Fruit fly (Drosophila melanogaster) whole organism: Measurements from ENCODE around the gene Qsox3.

Source experiments
- CG8478 ChIP-seq: fragments of >200 bp; optimal IDR thresholded peaks from 2 replicates; lab custom pipeline; 2018; ENCODE audit warnings: inconsistent platforms
- EcR ChIP-seq, 2 experiments: fragments of >200 bp; optimal IDR thresholded peaks; 2 replicates each; lab custom pipeline; 2017; ENCODE audit warnings: missing biosample characterization in 2 of 2, missing genetic modification characterization in 2 of 2, missing genetic modification reagents in 2 of 2
- pan ChIP-seq: fragments of >200 bp; optimal IDR thresholded peaks from 2 replicates; lab custom pipeline; 2017
- psq ChIP-seq: fragments of >200 bp; optimal IDR thresholded peaks from 2 replicates; lab custom pipeline; 2017

DNA sequence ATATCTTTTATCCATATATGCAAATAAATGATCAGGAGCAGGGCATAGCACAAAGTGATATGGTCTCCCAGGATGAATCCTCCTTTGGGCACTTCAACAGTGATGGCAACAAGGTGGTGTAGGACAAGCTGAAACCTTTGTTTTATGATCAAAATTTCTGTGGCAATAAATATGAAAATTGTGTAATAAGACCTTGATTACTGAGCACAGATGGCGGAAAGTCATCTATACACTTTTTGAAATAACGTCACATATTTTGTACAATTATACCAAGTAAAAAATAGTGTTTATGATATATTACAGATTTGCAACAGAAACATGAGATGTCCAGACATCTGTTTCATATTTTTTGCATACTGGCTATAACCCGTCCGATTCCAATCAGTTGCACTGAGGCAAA is 31.1 kb upstream of the Qsox3 start, which contains the start of gene CG31465:
- TF ChIP-seq EcR (GFP tag; optimal IDR thresholded peaks at IDR 0.05; lab: Kevin White, UChicago) (no peak), psq (lab: Kevin White, UChicago) (no peak), pan (lab: Kevin White, UChicago) (no peak), CG8478 (no peak)
